Fruit fly (Drosophila melanogaster) whole organism, embryonic: ENCODE results near the gene eIF3h.

Source experiments
- CG10366 ChIP-seq: fragments of 200-800 bp; sonication (Bioruptor generic); IDR thresholded peaks from 2 replicates; pipeline ENCODE4 v1.3.6; 2022; ENCODE audit warnings: missing biosample characterization, missing genetic modification characterization
- CG12071 ChIP-seq: fragments of 200-800 bp; sonication (Bioruptor generic); optimal IDR thresholded peaks from 3 replicates; lab custom pipeline; 2018; ENCODE audit warnings: missing biosample characterization, mild to moderate bottlenecking, missing genetic modification characterization
- CG18476 ChIP-seq: fragments of 200-800 bp; sonication (Bioruptor generic); optimal IDR thresholded peaks from 2 replicates; lab custom pipeline; 2016; ENCODE audit warnings: missing biosample characterization, mild to moderate bottlenecking, missing genetic modification characterization
- CG2129 ChIP-seq: fragments of 200-800 bp; sonication (Bioruptor generic); IDR thresholded peaks from 2 replicates; pipeline ENCODE4 v1.3.6; 2022; ENCODE audit warnings: missing biosample characterization, missing genetic modification characterization; ENCODE audit not compliant: partially characterized antibody
- CG30020 ChIP-seq: fragments of 200-800 bp; optimal IDR thresholded peaks from 2 replicates; lab custom pipeline; 2019; ENCODE audit warnings: missing biosample characterization, mild to moderate bottlenecking, missing genetic modification characterization, moderate library complexity
- CG30403 ChIP-seq: fragments of 200-800 bp; sonication (Bioruptor generic); optimal IDR thresholded peaks from 3 replicates; lab custom pipeline; 2016; ENCODE audit warnings: missing biosample characterization, missing genetic modification characterization
- CG31441 ChIP-seq: fragments of 200-800 bp; sonication (Bioruptor generic); IDR thresholded peaks from 2 replicates; pipeline ENCODE4 v1.3.6; 2022; ENCODE audit warnings: missing biosample characterization, missing genetic modification characterization
- CG3163 ChIP-seq: fragments of 200-800 bp; sonication (Bioruptor generic); optimal IDR thresholded peaks from 3 replicates; lab custom pipeline; 2016; ENCODE audit warnings: missing biosample characterization, missing genetic modification characterization
- CG3281 ChIP-seq: fragments of 200-800 bp; sonication (Bioruptor generic); optimal IDR thresholded peaks from 3 replicates; lab custom pipeline; 2017; ENCODE audit warnings: missing biosample characterization, mild to moderate bottlenecking, missing genetic modification characterization
- CG33213 ChIP-seq: fragments of 200-800 bp; sonication (Bioruptor generic); optimal IDR thresholded peaks from 3 replicates; lab custom pipeline; 2016; ENCODE audit warnings: missing biosample characterization, missing genetic modification characterization
- CG34376 ChIP-seq: fragments of 200-800 bp; sonication (Bioruptor generic); optimal IDR thresholded peaks from 2 replicates; lab custom pipeline; 2018; ENCODE audit warnings: missing biosample characterization, mild to moderate bottlenecking, missing genetic modification characterization
- CG4360 ChIP-seq: fragments of 200-800 bp; sonication (Bioruptor generic); IDR thresholded peaks from 2 replicates; pipeline ENCODE4 v1.3.6; 2022; ENCODE audit warnings: missing biosample characterization, missing genetic modification characterization
- CG6765 ChIP-seq: fragments of 200-800 bp; sonication (Bioruptor generic); optimal IDR thresholded peaks from 3 replicates; lab custom pipeline; 2017; ENCODE audit warnings: missing biosample characterization, mild to moderate bottlenecking, missing genetic modification characterization
- CG7357 ChIP-seq: fragments of 200-800 bp; sonication (Bioruptor generic); IDR thresholded peaks from 3 replicates; pipeline ENCODE4 v1.3.6; 2022; ENCODE audit warnings: missing biosample characterization, missing genetic modification characterization
- CG8281 ChIP-seq: fragments of 200-800 bp; sonication (Bioruptor generic); optimal IDR thresholded peaks from 2 replicates; lab custom pipeline; 2018; ENCODE audit warnings: missing biosample characterization, mild to moderate bottlenecking, missing genetic modification characterization, moderate library complexity
- CG9817 ChIP-seq: fragments of 200-800 bp; sonication (Bioruptor generic); optimal IDR thresholded peaks from 2 replicates; lab custom pipeline; 2018; ENCODE audit warnings: missing biosample characterization, mild to moderate bottlenecking, missing genetic modification characterization, moderate library complexity
- CoRest ChIP-seq: fragments of 200-800 bp; sonication (Bioruptor generic); optimal IDR thresholded peaks from 3 replicates; lab custom pipeline; 2018; ENCODE audit warnings: missing biosample characterization, mild to moderate bottlenecking, missing genetic modification characterization, moderate library complexity
- Deaf1 ChIP-seq: fragments of 200-800 bp; optimal IDR thresholded peaks from 3 replicates; lab custom pipeline; 2019; ENCODE audit warnings: missing biosample characterization, mild to moderate bottlenecking, missing genetic modification characterization, moderate library complexity
- Doc2 ChIP-seq: fragments of 200-800 bp; sonication (Bioruptor generic); IDR thresholded peaks from 2 replicates; pipeline ENCODE4 v1.3.6; 2022; ENCODE audit warnings: missing biosample characterization, missing genetic modification characterization
- Dp ChIP-seq: fragments of 200-800 bp; sonication (Bioruptor generic); optimal IDR thresholded peaks from 2 replicates; lab custom pipeline; 2018; ENCODE audit warnings: missing biosample characterization, mild to moderate bottlenecking, missing genetic modification characterization, moderate library complexity
- Dref ChIP-seq: fragments of 200-800 bp; sonication (Bioruptor generic); IDR thresholded peaks from 2 replicates; pipeline ENCODE4 v1.3.6; 2022; ENCODE audit warnings: missing biosample characterization, missing genetic modification characterization
- H2.0 ChIP-seq: fragments of 200-800 bp; sonication (Bioruptor generic); IDR thresholded peaks from 2 replicates; pipeline ENCODE4 v1.3.6; 2022; ENCODE audit warnings: missing biosample characterization, missing genetic modification characterization
- MBD-R2 ChIP-seq: fragments of 200-800 bp; sonication (Bioruptor generic); IDR thresholded peaks from 2 replicates; pipeline ENCODE4 v1.3.6; 2022; ENCODE audit warnings: missing biosample characterization, missing genetic modification characterization
- Rfx ChIP-seq: fragments of 200-800 bp; sonication (Bioruptor generic); IDR thresholded peaks from 2 replicates; pipeline ENCODE4 v1.3.6; 2022; ENCODE audit warnings: missing biosample characterization, missing genetic modification characterization
- Sry-β ChIP-seq: fragments of 200-800 bp; sonication (Bioruptor generic); optimal IDR thresholded peaks from 2 replicates; lab custom pipeline; 2018; ENCODE audit warnings: missing biosample characterization, mild to moderate bottlenecking, missing genetic modification characterization, moderate library complexity
- Trl ChIP-seq, 3 experiments: fragments of >200 bp in 2 of 3; fragments of 200-800 bp in 1 of 3; sonication (Bioruptor generic) in 1 of 3; optimal IDR thresholded peaks; 2 replicates in 1 of 3; 3 replicates in 2 of 3; lab custom pipeline; 2016 to 2017; ENCODE audit warnings: missing biosample characterization in 1 of 3, missing genetic modification characterization in 1 of 3
- ara ChIP-seq: fragments of 200-800 bp; sonication (Bioruptor generic); IDR thresholded peaks from 2 replicates; pipeline ENCODE4 v1.3.6; 2022; ENCODE audit warnings: missing biosample characterization, missing genetic modification characterization
- bab2 ChIP-seq: fragments of 200-800 bp; sonication (Bioruptor generic); optimal IDR thresholded peaks from 2 replicates; lab custom pipeline; 2016; ENCODE audit warnings: missing biosample characterization, missing genetic modification characterization
- bcd ChIP-seq: fragments of 200-800 bp; sonication (Bioruptor generic); optimal IDR thresholded peaks from 2 replicates; lab custom pipeline; 2017; ENCODE audit warnings: missing biosample characterization, mild to moderate bottlenecking, missing genetic modification characterization
- btn ChIP-seq: fragments of 200-800 bp; sonication (Bioruptor generic); optimal IDR thresholded peaks from 2 replicates; lab custom pipeline; 2016; ENCODE audit warnings: missing biosample characterization, missing genetic modification characterization
- chinmo ChIP-seq: fragments of 200-800 bp; sonication (Bioruptor generic); IDR thresholded peaks from 4 replicates; pipeline ENCODE4 v1.3.6; 2022; ENCODE audit warnings: missing biosample characterization, missing genetic modification characterization; ENCODE audit not compliant: partially characterized antibody
- dm ChIP-seq: fragments of 200-800 bp; sonication (Bioruptor generic); optimal IDR thresholded peaks from 3 replicates; lab custom pipeline; 2016; ENCODE audit warnings: missing biosample characterization, missing genetic modification characterization
- en ChIP-seq: fragments of 200-800 bp; sonication (Bioruptor generic); optimal IDR thresholded peaks from 2 replicates; lab custom pipeline; 2016; ENCODE audit warnings: missing biosample characterization, missing genetic modification characterization
- gce ChIP-seq: fragments of 200-800 bp; sonication (Bioruptor generic); IDR thresholded peaks from 3 replicates; pipeline ENCODE4 v1.3.6; 2022; ENCODE audit warnings: missing biosample characterization, missing genetic modification characterization
- gcm ChIP-seq: fragments of 200-800 bp; sonication (Bioruptor generic); optimal IDR thresholded peaks from 2 replicates; lab custom pipeline; 2019; ENCODE audit warnings: missing biosample characterization, mild to moderate bottlenecking, missing genetic modification characterization, moderate library complexity
- inv ChIP-seq: fragments of 200-800 bp; sonication (Bioruptor generic); IDR thresholded peaks from 2 replicates; pipeline ENCODE4 v1.3.6; 2022; ENCODE audit warnings: missing biosample characterization, missing genetic modification characterization; ENCODE audit not compliant: partially characterized antibody
- lilli ChIP-seq: fragments of 200-800 bp; sonication (Bioruptor generic); optimal IDR thresholded peaks from 3 replicates; lab custom pipeline; 2016; ENCODE audit warnings: missing biosample characterization, missing genetic modification characterization
- lov ChIP-seq, 2 experiments: fragments of 200-800 bp in 1 of 2; fragments of >200 bp in 1 of 2; sonication (Bioruptor generic) in 1 of 2; IDR thresholded peaks in 1 of 2; optimal IDR thresholded peaks in 1 of 2; 2 replicates in 1 of 2; 3 replicates in 1 of 2; pipeline versions ENCODE4 v1.3.6 to Lab custom; 2017 to 2022; ENCODE audit warnings: missing biosample characterization in 1 of 2, missing genetic modification characterization in 1 of 2
- mam ChIP-seq: fragments of 200-800 bp; sonication (Bioruptor generic); optimal IDR thresholded peaks from 3 replicates; lab custom pipeline; 2016; ENCODE audit warnings: missing biosample characterization, missing genetic modification characterization
- peb ChIP-seq: fragments of 200-800 bp; sonication (Bioruptor generic); IDR thresholded peaks from 2 replicates; pipeline ENCODE4 v1.3.6; 2022; ENCODE audit warnings: missing biosample characterization, missing genetic modification characterization
- sima ChIP-seq: fragments of 200-800 bp; sonication (Bioruptor generic); optimal IDR thresholded peaks from 2 replicates; lab custom pipeline; 2016; ENCODE audit warnings: missing biosample characterization, missing genetic modification characterization
- sob ChIP-seq: fragments of 200-800 bp; sonication (Bioruptor generic); IDR thresholded peaks from 2 replicates; pipeline ENCODE4 v1.3.6; 2022; ENCODE audit warnings: missing biosample characterization, missing genetic modification characterization
- tll ChIP-seq, 2 experiments: fragments of 200-800 bp in 1 of 2; fragments of >200 bp in 1 of 2; sonication (Bioruptor generic) in 1 of 2; optimal IDR thresholded peaks; 2 replicates each; lab custom pipeline; 2017 to 2019; ENCODE audit warnings: missing biosample characterization in 2 of 2, missing genetic modification characterization in 2 of 2, mild to moderate bottlenecking in 1 of 2, moderate library complexity in 1 of 2
- unpg ChIP-seq: fragments of 200-800 bp; sonication (Bioruptor generic); optimal IDR thresholded peaks from 3 replicates; lab custom pipeline; 2018; ENCODE audit warnings: missing biosample characterization, mild to moderate bottlenecking, missing genetic modification characterization, moderate library complexity
- vfl ChIP-seq: fragments of 200-800 bp; sonication (Bioruptor generic); optimal IDR thresholded peaks from 2 replicates; lab custom pipeline; 2016; ENCODE audit warnings: missing biosample characterization, missing genetic modification characterization
- z ChIP-seq: fragments of 200-800 bp; sonication (Bioruptor generic); IDR thresholded peaks from 3 replicates; pipeline ENCODE4 v1.3.6; 2022; ENCODE audit warnings: missing biosample characterization, missing genetic modification characterization
- zen ChIP-seq: fragments of 200-800 bp; sonication (Bioruptor generic); optimal IDR thresholded peaks from 3 replicates; lab custom pipeline; 2018; ENCODE audit warnings: missing biosample characterization, mild to moderate bottlenecking, missing genetic modification characterization, moderate library complexity

Gene eIF3h

DNA sequence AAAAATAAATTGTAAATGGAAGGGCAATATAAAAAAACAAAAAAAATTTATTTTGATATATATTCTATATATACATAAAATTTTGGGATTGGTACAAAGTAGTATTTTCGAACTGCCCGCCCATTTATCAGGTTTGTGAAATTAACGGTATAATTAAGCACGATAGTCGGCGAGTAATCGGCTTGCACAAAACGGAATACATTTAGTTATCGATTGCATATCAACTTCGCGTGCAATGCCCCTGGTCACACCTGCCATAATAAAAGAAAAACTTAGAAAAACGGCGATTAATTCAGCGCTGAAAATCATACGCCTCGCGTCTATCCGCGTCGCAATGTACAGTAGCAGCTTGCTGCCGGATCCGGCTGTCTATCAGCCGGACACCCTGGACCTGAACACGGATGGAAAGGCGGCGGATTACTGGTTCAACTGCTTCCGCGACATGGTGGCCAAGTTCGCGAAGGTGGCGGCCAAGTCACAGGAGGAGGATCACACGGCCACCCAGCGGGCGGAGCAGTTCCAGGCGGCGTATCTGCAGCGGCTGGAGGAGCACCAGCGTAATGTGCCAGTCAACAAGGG is 41.0 kb upstream of the eIF3h start, which contains the start of gene CG5828 (continued):
- TF ChIP-seq CG7357 (GFP tag; lab: Robert Waterston, UW) (no peak), lov (optimal IDR thresholded peaks at IDR 0.05; lab: Kevin White, UChicago) (no peak), lov (GFP tag; IDR thresholded peaks at IDR 0.05; lab: Robert Waterston, UW) (no peak), en (GFP tag; lab: Kevin White, UChicago) (no peak), gce (GFP tag; lab: Robert Waterston, UW) (no peak), ara (GFP tag; lab: Robert Waterston, UW) (no peak), bab2 (GFP tag; lab: Kevin White, UChicago) (no peak), CG6765 (GFP tag; lab: Kevin White, UChicago) (no peak), bcd (GFP tag; lab: Kevin White, UChicago) (no peak), CG2129 (GFP tag; lab: Robert Waterston, UW) (peak; percentile 30; the same call in 1 of the 2 replicates), vfl (GFP tag; lab: Kevin White, UChicago) (no peak), z (GFP tag; lab: Robert Waterston, UW) (no peak), CG12071 (GFP tag; lab: Kevin White, UChicago) (no peak), Rfx (no peak), zen (tag; lab: Kevin White, UChicago) (no peak), CG33213 (no peak), tll (GFP tag; optimal IDR thresholded peaks at IDR 0.05; lab: Kevin White, UChicago) (no peak), sima (GFP tag; lab: Kevin White, UChicago) (no peak), CG8281 (tag; lab: Kevin White, UChicago) (no peak), Sry-β (GFP tag; lab: Kevin White, UChicago) (no peak)

DNA sequence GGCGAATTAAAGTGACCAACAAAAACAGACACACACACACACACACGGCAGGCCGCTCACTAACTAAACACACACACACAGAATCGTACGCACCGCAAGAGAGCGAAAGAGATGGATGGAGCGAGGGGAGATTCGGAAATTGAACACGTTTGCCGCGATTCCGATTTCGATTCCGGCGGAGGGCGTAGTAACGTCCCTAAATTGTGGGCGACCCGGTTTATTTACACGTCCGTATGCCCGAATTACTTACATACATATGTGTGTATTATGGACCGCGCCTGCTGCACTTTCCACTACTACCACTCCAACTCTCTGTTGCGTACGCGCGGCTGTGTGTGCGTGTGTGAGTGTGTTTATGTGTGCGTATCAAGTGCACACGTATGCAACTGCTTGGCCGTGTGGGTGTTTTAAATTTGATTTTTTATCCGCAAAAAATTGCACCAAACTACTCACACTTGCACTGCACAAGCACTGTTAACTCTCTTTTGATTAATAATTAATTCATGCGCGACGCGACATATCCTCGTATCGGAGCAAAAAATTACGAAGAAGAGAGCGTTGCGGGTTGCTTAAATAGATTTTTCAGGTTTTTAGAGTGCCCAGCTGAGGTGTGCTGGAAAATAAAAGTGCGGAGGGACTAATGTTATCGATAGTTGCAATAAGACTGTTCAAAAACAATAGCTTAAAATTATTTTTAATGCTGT is 40.2 kb upstream of the eIF3h start, which contains the start of gene Pgant5:
TSS of gene Pgant5 (minus strand) at position 601 of the 704 bp plus-strand sequence.
- TF ChIP-seq chinmo (GFP tag; lab: Robert Waterston, UW) (0 out of 4 replicates have a peak, but pooled peaks have one; percentile 79), H2.0 (GFP tag; lab: Robert Waterston, UW) (0 out of 2 replicates have a peak, but pooled peaks have one; percentile 11), Dref (peak; percentile 54), CG3163 (GFP tag; lab: Kevin White, UChicago) (peak; percentile 35), sob (GFP tag; lab: Robert Waterston, UW) (peak; percentile 52; the same call in 1 of the 2 replicates), Deaf1 (tag; lab: Kevin White, UChicago) (peak; percentile 32), CG34376 (GFP tag; lab: Kevin White, UChicago) (peak; percentile 72), lilli (GFP tag; lab: Kevin White, UChicago) (no peak), CG31441 (no peak), CG9817 (tag; lab: Kevin White, UChicago) (no peak), peb (GFP tag; lab: Robert Waterston, UW) (no peak), Trl (optimal IDR thresholded peaks at IDR 0.05; lab: Kevin White, UChicago) (peak; percentile 31 to 69), Trl (GFP tag; optimal IDR thresholded peaks at IDR 0.05; lab: Kevin White, UChicago) (peak; percentile 15), inv (GFP tag; lab: Robert Waterston, UW) (peak; percentile 20; the same call in 1 of the 2 replicates), mam (no peak), CG18476 (peak; percentile 100), MBD-R2 (GFP tag; lab: Robert Waterston, UW) (peak; percentile 24; the same call in 1 of the 2 replicates), CoRest (tag; lab: Kevin White, UChicago) (no peak), CG30403 (GFP tag; lab: Kevin White, UChicago) (peak; percentile 5), Dp (GFP tag; lab: Kevin White, UChicago) (no peak), CG4360 (peak; percentile 45), dm (GFP tag; lab: Kevin White, UChicago) (peak; percentile 20), Doc2 (GFP tag; lab: Robert Waterston, UW) (no peak), btn (GFP tag; lab: Kevin White, UChicago) (peak; percentile 16), unpg (peak; percentile 3), gcm (peak; percentile 55), CG30020 (tag; lab: Kevin White, UChicago) (no peak), CG3281 (GFP tag; lab: Kevin White, UChicago) (peak; percentile 52), CG10366 (GFP tag; lab: Robert Waterston, UW) (no peak)
